Worm (Caenorhabditis elegans) whole organism, L1 larva: ENCODE data around the gene C26B9.2.
A peak's percentile ranks its signal among the peaks of the same experiment; 100 is the strongest.

Source experiments
- aly-2 ChIP-seq: fragments of 150-350 bp; optimal IDR thresholded peaks from 2 replicates; lab custom pipeline; 2014; ENCODE audit warnings: missing biosample characterization, missing genetic modification characterization
- ceh-63 ChIP-seq: fragments of 200-800 bp; sonication (Bioruptor generic); optimal IDR thresholded peaks from 2 replicates; lab custom pipeline; 2018; ENCODE audit warnings: mild to moderate bottlenecking, missing genetic modification characterization, missing compliant biosample characterization
- ceh-82 ChIP-seq, 3 experiments: fragments of 150-350 bp in 1 of 3; sonication (generic microtip) in 2 of 3; optimal IDR thresholded peaks; 2 replicates each; lab custom pipeline; 2014 to 2017; ENCODE audit warnings: missing biosample characterization in 3 of 3, missing genetic modification characterization in 3 of 3
- lin-13 ChIP-seq: fragments of 150-350 bp; optimal IDR thresholded peaks from 2 replicates; lab custom pipeline; 2014; ENCODE audit warnings: missing biosample characterization, missing genetic modification reagents, missing genetic modification characterization
- lin-15B ChIP-seq: fragments of 150-350 bp; sonication (generic microtip); optimal IDR thresholded peaks from 3 replicates; lab custom pipeline; 2014; ENCODE audit warnings: missing biosample characterization, missing genetic modification characterization
- lin-35 ChIP-seq, 2 experiments: fragments of 150-350 bp; optimal IDR thresholded peaks; 2 replicates each; lab custom pipeline; 2014; ENCODE audit warnings: missing biosample characterization in 2 of 2, missing genetic modification characterization in 2 of 2, missing genetic modification reagents in 2 of 2
- snu-23 ChIP-seq: sonication (generic microtip); optimal IDR thresholded peaks from 2 replicates; lab custom pipeline; 2016; ENCODE audit warnings: missing genetic modification characterization, missing compliant biosample characterization
- unc-62 ChIP-seq: fragments of 150-350 bp; optimal IDR thresholded peaks from 2 replicates; lab custom pipeline; 2014; ENCODE audit warnings: missing biosample characterization, missing genetic modification reagents, missing genetic modification characterization
- zag-1 ChIP-seq: fragments of 150-350 bp; optimal IDR thresholded peaks from 2 replicates; lab custom pipeline; 2014; ENCODE audit warnings: missing biosample characterization, missing genetic modification characterization
- ztf-11 ChIP-seq, 2 experiments: sonication (generic microtip); optimal IDR thresholded peaks; 2 replicates each; lab custom pipeline; 2016 to 2017; ENCODE audit warnings: missing genetic modification characterization in 2 of 2, missing biosample characterization in 1 of 2, missing compliant biosample characterization in 1 of 2

- TF ChIP-seq unc-62 (GFP tag; lab: Kevin White, UChicago) (no peak), ceh-82 (tag; optimal IDR thresholded peaks at IDR 0.05; lab: Kevin White, UChicago) (peak; percentile 31 to 62 (median 43)), ztf-11 (tag; optimal IDR thresholded peaks at IDR 0.05; lab: Kevin White, UChicago) (no peak), zag-1 (tag; lab: Kevin White, UChicago) (no peak), snu-23 (GFP tag; lab: Kevin White, UChicago) (peak; percentile 67), lin-35 (GFP tag; optimal IDR thresholded peaks at IDR 0.05; lab: Kevin White, UChicago) (peak; percentile 25 to 58), lin-13 (GFP tag; lab: Kevin White, UChicago) (no peak), aly-2 (tag; lab: Kevin White, UChicago) (no peak), ceh-63 (GFP tag; lab: Kevin White, UChicago) (no peak), lin-15B (tag; lab: Kevin White, UChicago) (no peak)
These were observed 3.5 kb upstream of the C26B9.2 start for ce11 chrX:5336498-5336897.
